Fruit fly (Drosophila melanogaster): Measurements from ENCODE around the gene CG5961.

Gene CG5961

dm6 chr3R:12425510-12426309 is 34.4 kb downstream of the CG5961 start, which contains the start of gene Pp1-87B (continued):
- TF ChIP-seq pzg (GFP tag; optimal IDR thresholded peaks at IDR 0.05) (peak; percentile 77), Neu2 (GFP tag; optimal IDR thresholded peaks at IDR 0.05; ENCODE audit: borderline replicate concordance) (no peak), Stat92E (GFP tag; optimal IDR thresholded peaks at IDR 0.05) (peak in 1 of 3 experiments; percentile 16), Jarid2 (GFP tag; optimal IDR thresholded peaks at IDR 0.05) (no peak), p53 (GFP tag; optimal IDR thresholded peaks at IDR 0.05) (peak; percentile 14), Dref (GFP tag; IDR thresholded peaks at IDR 0.05) (peak; percentile 66), chif (GFP tag; optimal IDR thresholded peaks at IDR 0.05) (peak in 1 of 2 experiments; percentile 1), CG9609 (GFP tag; optimal IDR thresholded peaks at IDR 0.05) (peak; percentile 30), vnd (GFP tag; IDR thresholded peaks at IDR 0.05; ENCODE audit: partially characterized antibody) (peak; percentile 56; the same call in 2 of the 3 replicates), Pdp1 (GFP tag; optimal IDR thresholded peaks at IDR 0.05) (peak in 1 of 2 experiments; percentile 73), Myb (GFP tag; optimal IDR thresholded peaks at IDR 0.05) (peak; percentile 74), CG9797 (GFP tag; optimal IDR thresholded peaks at IDR 0.05) (peak; percentile 49), CG11560 (tag; IDR thresholded peaks at IDR 0.05) (peak; percentile 100), CoRest (tag; optimal IDR thresholded peaks at IDR 0.05) (peak; percentile 63), CG4424 (GFP tag; optimal IDR thresholded peaks at IDR 0.05) (peak; percentile 8), Fer1 (GFP tag; optimal IDR thresholded peaks at IDR 0.05) (peak; percentile 14), YL-1 (GFP tag; optimal IDR thresholded peaks at IDR 0.05) (peak; percentile 86), Camta (GFP tag; optimal IDR thresholded peaks at IDR 0.05) (peak; percentile 13), disco-r (GFP tag; optimal IDR thresholded peaks at IDR 0.05) (no peak), bigmax (GFP tag; optimal IDR thresholded peaks at IDR 0.05) (no peak), hkb (optimal IDR thresholded peaks at IDR 0.05) (peak; percentile 92), hkb (GFP tag; IDR thresholded peaks at IDR 0.05) (no peak), Dip3 (GFP tag; optimal IDR thresholded peaks at IDR 0.05) (peak; percentile 10), vvl (GFP tag; IDR thresholded peaks at IDR 0.05) (peak; percentile 25; the same call in 1 of the 2 replicates), pum (GFP tag; optimal IDR thresholded peaks at IDR 0.05) (peak; percentile 37), Meics (GFP tag; optimal IDR thresholded peaks at IDR 0.05) (peak; percentile 56), CG2116 (GFP tag; optimal IDR thresholded peaks at IDR 0.05) (peak; percentile 66), pan (optimal IDR thresholded peaks at IDR 0.05) (no peak), pan (GFP tag; optimal IDR thresholded peaks at IDR 0.05 in 1 of 2, IDR thresholded peaks at IDR 0.05 in 1 of 2) (no peak), CG12391 (tag; optimal IDR thresholded peaks at IDR 0.05) (peak; percentile 20), CG6254 (GFP tag; optimal IDR thresholded peaks at IDR 0.05) (no peak), Hsf (GFP tag; optimal IDR thresholded peaks at IDR 0.05) (peak; percentile 13), insv (GFP tag; optimal IDR thresholded peaks at IDR 0.05) (peak; percentile 88 to 99), HLH4C (GFP tag; IDR thresholded peaks at IDR 0.05; ENCODE audit: partially characterized antibody) (peak; percentile 66; the same call in 2 of the 3 replicates), Nf-YA (GFP tag; IDR thresholded peaks at IDR 0.05) (no peak), CG2712 (tag; optimal IDR thresholded peaks at IDR 0.05) (peak; percentile 10), CG7556 (GFP tag; optimal IDR thresholded peaks at IDR 0.05) (no peak), CG9727 (GFP tag; optimal IDR thresholded peaks at IDR 0.05) (peak; percentile 39), mirr (GFP tag; optimal IDR thresholded peaks at IDR 0.05) (peak; percentile 2), CG4617 (GFP tag; optimal IDR thresholded peaks at IDR 0.05; ENCODE audit: borderline replicate concordance) (no peak), amos (GFP tag; IDR thresholded peaks at IDR 0.05; ENCODE audit: partially characterized antibody) (peak; percentile 25; the same call in 1 of the 2 replicates), CG18619 (GFP tag; optimal IDR thresholded peaks at IDR 0.05) (peak; percentile 37), Sry-δ (GFP tag; optimal IDR thresholded peaks at IDR 0.05) (peak; percentile 75), Hey (tag; optimal IDR thresholded peaks at IDR 0.05) (no peak), CG10147 (GFP tag; optimal IDR thresholded peaks at IDR 0.05) (no peak), Abd-B (GFP tag; optimal IDR thresholded peaks at IDR 0.05) (peak; percentile 30), CG12659 (GFP tag; optimal IDR thresholded peaks at IDR 0.05) (peak; percentile 87), jumu (GFP tag; optimal IDR thresholded peaks at IDR 0.05) (peak; percentile 76)
